Fruit fly (Drosophila melanogaster): ENCODE results near the gene CG42374.

CG42374 gene

dm6 chr3L:19233798-19234781 is 29.5 kb upstream of the CG42374 start:
- TF ChIP-seq CG32006 (GFP tag; optimal IDR thresholded peaks at IDR 0.05) (peak; percentile 82), CG16779 (tag; optimal IDR thresholded peaks at IDR 0.05) (peak; percentile 50), fd85E (GFP tag; optimal IDR thresholded peaks at IDR 0.05) (no peak), CG31627 (GFP tag; optimal IDR thresholded peaks at IDR 0.05) (no peak), CG8119 (GFP tag; IDR thresholded peaks at IDR 0.05) (peak; percentile 67), Hr4 (GFP tag; optimal IDR thresholded peaks at IDR 0.05) (peak; percentile 59), Eip93F (GFP tag; optimal IDR thresholded peaks at IDR 0.05) (no peak), dsx (GFP tag; optimal IDR thresholded peaks at IDR 0.05; ENCODE audit: poor library complexity, severe bottlenecking) (no peak), CG11902 (GFP tag; optimal IDR thresholded peaks at IDR 0.05) (no peak), svp (GFP tag) (peak; percentile 52), CG11294 (GFP tag; IDR thresholded peaks at IDR 0.05) (peak; percentile 20; the same call in 1 of the 2 replicates), cyc (GFP tag; optimal IDR thresholded peaks at IDR 0.05) (no peak), ss (GFP tag; optimal IDR thresholded peaks at IDR 0.05) (peak; percentile 32 to 52), vri (GFP tag; optimal IDR thresholded peaks at IDR 0.05) (no peak), CG11762 (GFP tag; optimal IDR thresholded peaks at IDR 0.05; ENCODE audit: insufficient read depth) (no peak), CG8319 (GFP tag; optimal IDR thresholded peaks at IDR 0.05) (no peak), Ets21C (GFP tag; optimal IDR thresholded peaks at IDR 0.05) (no peak), Smox (GFP tag; optimal IDR thresholded peaks at IDR 0.05) (no peak), CG6808 (GFP tag; optimal IDR thresholded peaks at IDR 0.05) (peak; percentile 53), acj6 (GFP tag; optimal IDR thresholded peaks at IDR 0.05) (no peak), pdm3 (GFP tag; optimal IDR thresholded peaks at IDR 0.05) (peak; percentile 12), CG8632 (GFP tag; optimal IDR thresholded peaks at IDR 0.05) (no peak), Sox14 (GFP tag; optimal IDR thresholded peaks at IDR 0.05) (no peak), CG6276 (GFP tag; optimal IDR thresholded peaks at IDR 0.05) (peak; percentile 85), Met (GFP tag; optimal IDR thresholded peaks at IDR 0.05) (no peak), CG1621 (tag; optimal IDR thresholded peaks at IDR 0.05) (peak; percentile 34), CG7368 (GFP tag; optimal IDR thresholded peaks at IDR 0.05) (no peak), CG15336 (GFP tag; IDR thresholded peaks at IDR 0.05) (peak; percentile 71), CG6854 (GFP tag; optimal IDR thresholded peaks at IDR 0.05) (no peak), CG10669 (GFP tag; optimal IDR thresholded peaks at IDR 0.05) (peak; percentile 16), eg (GFP tag; IDR thresholded peaks at IDR 0.05) (peak; percentile 93), OdsH (GFP tag; optimal IDR thresholded peaks at IDR 0.05) (no peak), salr (GFP tag; optimal IDR thresholded peaks at IDR 0.05) (peak in 1 of 2 experiments; percentile 77), CG6792 (GFP tag; optimal IDR thresholded peaks at IDR 0.05) (no peak), Hr38 (GFP tag; optimal IDR thresholded peaks at IDR 0.05) (no peak), Gug (GFP tag; IDR thresholded peaks at IDR 0.05) (0 out of 2 replicates have a peak, but pooled peaks have one; percentile 19), CG3919 (GFP tag; optimal IDR thresholded peaks at IDR 0.05) (peak; percentile 9), Ets96B (tag; optimal IDR thresholded peaks at IDR 0.05) (peak; percentile 16), Eip78C (GFP tag) (peak; percentile 83), CG3032 (tag; optimal IDR thresholded peaks at IDR 0.05) (no peak), topi (GFP tag; optimal IDR thresholded peaks at IDR 0.05) (no peak), Eip75B (GFP tag; optimal IDR thresholded peaks at IDR 0.05) (no peak), esn (GFP tag; optimal IDR thresholded peaks at IDR 0.05) (peak; percentile 15), CG34406 (GFP tag; optimal IDR thresholded peaks at IDR 0.05) (no peak), lz (GFP tag; optimal IDR thresholded peaks at IDR 0.05) (no peak), Hr39 (GFP tag; optimal IDR thresholded peaks at IDR 0.05) (no peak), Sox102F (GFP tag; optimal IDR thresholded peaks at IDR 0.05) (no peak), achi (GFP tag; optimal IDR thresholded peaks at IDR 0.05) (peak; percentile 7), Blimp-1 (GFP tag; optimal IDR thresholded peaks at IDR 0.05) (no peak), CG6163 (GFP tag; IDR thresholded peaks at IDR 0.05) (peak; percentile 83)

Measured in whole organism, prepupa.